Worm (Caenorhabditis elegans) whole organism, midembryonic: ENCODE data around the gene sup-18.

Experiments
- T22C8.4 ChIP-seq: fragments of 200-800 bp; sonication (Bioruptor generic); IDR thresholded peaks from 2 replicates; pipeline ENCODE4 v1.3.6; 2022; ENCODE audit warnings: missing genetic modification characterization, missing compliant biosample characterization
- cog-1 ChIP-seq: sonication (generic microtip); optimal IDR thresholded peaks from 2 replicates; lab custom pipeline; 2016; ENCODE audit warnings: missing genetic modification characterization, missing compliant biosample characterization
- klf-2 ChIP-seq: fragments of 200-800 bp; sonication (Bioruptor generic); conservative IDR thresholded peaks from 2 replicates; pipeline ENCODE4 v1.3.6; 2022; ENCODE audit warnings: missing genetic modification reagents, missing genetic modification characterization, missing compliant biosample characterization
- med-1 ChIP-seq: sonication (generic microtip); optimal IDR thresholded peaks from 2 replicates; lab custom pipeline; 2017; ENCODE audit warnings: missing genetic modification characterization, mild to moderate bottlenecking, missing compliant biosample characterization, antibody characterized with exemption, missing genetic modification reagents; ENCODE audit not compliant: insufficient read depth
- ref-1 ChIP-seq: fragments of 200-800 bp; sonication (Bioruptor generic); conservative IDR thresholded peaks from 2 replicates; pipeline ENCODE4 v1.3.6; 2022; ENCODE audit warnings: missing genetic modification reagents, missing genetic modification characterization, missing compliant biosample characterization
- ztf-23 ChIP-seq: fragments of 200-800 bp; sonication (Bioruptor generic); IDR thresholded peaks from 2 replicates; pipeline ENCODE4 v1.3.6; 2022; ENCODE audit warnings: missing genetic modification reagents, missing genetic modification characterization, missing compliant biosample characterization
- ztf-29 ChIP-seq: fragments of 200-800 bp; sonication (Bioruptor generic); IDR thresholded peaks from 2 replicates; pipeline ENCODE4 v1.3.6; 2022; ENCODE audit warnings: missing genetic modification reagents, missing genetic modification characterization, missing compliant biosample characterization

ce11 chrIII:7900733-7901132 is 22.0 kb upstream of the sup-18 start, which contains the start of gene best-24:
- TF ChIP-seq T22C8.4: no peak
- TF ChIP-seq klf-2 (GFP tag; lab: Robert Waterston, UW): no peak
- TF ChIP-seq cog-1: no peak
- no peak for TF ChIP-seq med-1 (GFP tag; lab: Kevin White, UChicago)
- TF ChIP-seq ztf-29 (GFP tag; lab: Robert Waterston, UW): no peak
- no peak for TF ChIP-seq ref-1
- no peak for TF ChIP-seq ztf-23 (GFP tag; lab: Robert Waterston, UW)
